Fruit fly (Drosophila melanogaster) whole organism, embryonic: ENCODE results near the gene cysu.

Source experiments
- Abd-B ChIP-seq: fragments of 200-800 bp; sonication (Bioruptor generic); optimal IDR thresholded peaks from 2 replicates; lab custom pipeline; 2018; ENCODE audit warnings: missing biosample characterization, mild to moderate bottlenecking, missing genetic modification characterization, moderate library complexity
- CG10321 ChIP-seq: fragments of 200-800 bp; sonication (Bioruptor generic); IDR thresholded peaks from 2 replicates; pipeline ENCODE4 v1.3.6; 2022; ENCODE audit warnings: missing biosample characterization, missing genetic modification characterization
- CG11085 ChIP-seq: fragments of 200-800 bp; sonication (Bioruptor generic); IDR thresholded peaks from 2 replicates; pipeline ENCODE4 v1.3.6; 2022; ENCODE audit warnings: missing biosample characterization, missing genetic modification characterization
- CG11695 ChIP-seq: fragments of 200-800 bp; sonication (Bioruptor generic); IDR thresholded peaks from 3 replicates; pipeline ENCODE4 v1.3.6; 2022; ENCODE audit warnings: missing biosample characterization, missing genetic modification characterization
- CG12104 ChIP-seq: fragments of 200-800 bp; sonication (Bioruptor generic); optimal IDR thresholded peaks from 3 replicates; lab custom pipeline; 2016; ENCODE audit warnings: missing biosample characterization, missing genetic modification characterization
- CG13894 ChIP-seq: fragments of 200-800 bp; sonication (Bioruptor generic); optimal IDR thresholded peaks from 3 replicates; lab custom pipeline; 2018; ENCODE audit warnings: missing biosample characterization, mild to moderate bottlenecking, missing genetic modification characterization, moderate library complexity
- CG15479 ChIP-seq: fragments of 200-800 bp; sonication (Bioruptor generic); optimal IDR thresholded peaks from 3 replicates; lab custom pipeline; 2019; ENCODE audit warnings: missing biosample characterization, mild to moderate bottlenecking, missing genetic modification characterization, moderate library complexity
- CG17568 ChIP-seq: fragments of 200-800 bp; sonication (Bioruptor generic); optimal IDR thresholded peaks from 2 replicates; lab custom pipeline; 2018; ENCODE audit warnings: missing biosample characterization, mild to moderate bottlenecking, missing genetic modification characterization, moderate library complexity
- CG17612 ChIP-seq: fragments of 200-800 bp; sonication (Bioruptor generic); IDR thresholded peaks from 2 replicates; pipeline ENCODE4 v1.3.6; 2022; ENCODE audit warnings: missing biosample characterization, missing genetic modification characterization
- CG18262 ChIP-seq: fragments of 200-800 bp; optimal IDR thresholded peaks from 3 replicates; lab custom pipeline; 2019; ENCODE audit warnings: missing biosample characterization, mild to moderate bottlenecking, missing genetic modification characterization, moderate library complexity
- CG2712 ChIP-seq: fragments of 200-800 bp; optimal IDR thresholded peaks from 3 replicates; lab custom pipeline; 2019; ENCODE audit warnings: missing biosample characterization, mild to moderate bottlenecking, missing genetic modification characterization, moderate library complexity
- CG32532 ChIP-seq: fragments of 200-800 bp; sonication (Bioruptor generic); IDR thresholded peaks from 2 replicates; pipeline ENCODE4 v1.3.6; 2022; ENCODE audit warnings: missing biosample characterization, missing genetic modification characterization
- CG33213 ChIP-seq: fragments of 200-800 bp; sonication (Bioruptor generic); optimal IDR thresholded peaks from 3 replicates; lab custom pipeline; 2016; ENCODE audit warnings: missing biosample characterization, missing genetic modification characterization
- CG34224 ChIP-seq: fragments of 200-800 bp; sonication (Bioruptor generic); IDR thresholded peaks from 3 replicates; pipeline ENCODE4 v1.3.6; 2022; ENCODE audit warnings: missing biosample characterization, missing genetic modification characterization; ENCODE audit not compliant: partially characterized antibody
- CG4730 ChIP-seq: fragments of 200-800 bp; sonication (Bioruptor generic); IDR thresholded peaks from 2 replicates; pipeline ENCODE4 v1.3.6; 2022; ENCODE audit warnings: missing biosample characterization, missing genetic modification characterization
- CG6254 ChIP-seq: fragments of 200-800 bp; sonication (Bioruptor generic); optimal IDR thresholded peaks from 3 replicates; lab custom pipeline; 2017; ENCODE audit warnings: mild to moderate bottlenecking, missing biosample characterization, missing genetic modification reagents, missing genetic modification characterization
- CG6683 ChIP-seq: fragments of 200-800 bp; sonication (Bioruptor generic); optimal IDR thresholded peaks from 2 replicates; lab custom pipeline; 2017; ENCODE audit warnings: missing biosample characterization, mild to moderate bottlenecking, missing genetic modification characterization, missing genetic modification reagents
- CG7271 ChIP-seq: fragments of 200-800 bp; sonication (Bioruptor generic); optimal IDR thresholded peaks from 2 replicates; lab custom pipeline; 2018; ENCODE audit warnings: missing biosample characterization, mild to moderate bottlenecking, missing genetic modification characterization, moderate library complexity
- CG7786 ChIP-seq: fragments of 200-800 bp; sonication (Bioruptor generic); optimal IDR thresholded peaks from 2 replicates; lab custom pipeline; 2016; ENCODE audit warnings: missing biosample characterization, missing genetic modification characterization
- CG9876 ChIP-seq: fragments of 200-800 bp; sonication (Bioruptor generic); optimal IDR thresholded peaks from 2 replicates; lab custom pipeline; 2016; ENCODE audit warnings: missing biosample characterization, missing genetic modification characterization
- CHES-1-like ChIP-seq: fragments of 200-800 bp; sonication (Bioruptor generic); optimal IDR thresholded peaks from 2 replicates; lab custom pipeline; 2016; ENCODE audit warnings: missing biosample characterization, missing genetic modification characterization
- Dbx ChIP-seq: fragments of 200-800 bp; sonication (Bioruptor generic); IDR thresholded peaks from 3 replicates; pipeline ENCODE4 v1.3.6; 2022; ENCODE audit warnings: missing biosample characterization, missing genetic modification characterization
- Dek ChIP-seq: fragments of 200-800 bp; sonication (Bioruptor generic); optimal IDR thresholded peaks from 3 replicates; lab custom pipeline; 2019; ENCODE audit warnings: missing biosample characterization, mild to moderate bottlenecking, missing genetic modification characterization, moderate library complexity
- HLH54F ChIP-seq: fragments of 200-800 bp; sonication (Bioruptor generic); optimal IDR thresholded peaks from 3 replicates; lab custom pipeline; 2016; ENCODE audit warnings: missing biosample characterization, missing genetic modification characterization
- Jarid2 ChIP-seq: fragments of 200-800 bp; sonication (Bioruptor generic); optimal IDR thresholded peaks from 3 replicates; lab custom pipeline; 2017; ENCODE audit warnings: mild to moderate bottlenecking, missing biosample characterization, missing genetic modification reagents, missing genetic modification characterization
- Oli ChIP-seq: fragments of 200-800 bp; sonication (Bioruptor generic); optimal IDR thresholded peaks from 2 replicates; lab custom pipeline; 2018; ENCODE audit warnings: missing biosample characterization, mild to moderate bottlenecking, missing genetic modification characterization, moderate library complexity
- Rfx ChIP-seq: fragments of 200-800 bp; sonication (Bioruptor generic); IDR thresholded peaks from 2 replicates; pipeline ENCODE4 v1.3.6; 2022; ENCODE audit warnings: missing biosample characterization, missing genetic modification characterization
- TFAM ChIP-seq: fragments of 200-800 bp; sonication (Bioruptor generic); optimal IDR thresholded peaks from 2 replicates; lab custom pipeline; 2017; ENCODE audit warnings: missing biosample characterization, missing genetic modification characterization, inconsistent platforms
- Taf1 ChIP-seq: fragments of 200-800 bp; sonication (Bioruptor generic); IDR thresholded peaks from 2 replicates; pipeline ENCODE4 v1.3.6; 2022; ENCODE audit warnings: missing biosample characterization, missing genetic modification characterization
- Trl ChIP-seq, 3 experiments: fragments of >200 bp in 2 of 3; fragments of 200-800 bp in 1 of 3; sonication (Bioruptor generic) in 1 of 3; optimal IDR thresholded peaks; 2 replicates in 1 of 3; 3 replicates in 2 of 3; lab custom pipeline; 2016 to 2017; ENCODE audit warnings: missing biosample characterization in 1 of 3, missing genetic modification characterization in 1 of 3
- YL-1 ChIP-seq: fragments of 200-800 bp; sonication (Bioruptor generic); optimal IDR thresholded peaks from 3 replicates; lab custom pipeline; 2017; ENCODE audit warnings: missing biosample characterization, mild to moderate bottlenecking, missing genetic modification characterization
- ap ChIP-seq: fragments of 200-800 bp; sonication (Bioruptor generic); IDR thresholded peaks from 2 replicates; pipeline ENCODE4 v1.3.6; 2022; ENCODE audit warnings: missing biosample characterization, missing genetic modification characterization
- cad ChIP-seq: fragments of >200 bp; optimal IDR thresholded peaks from 2 replicates; lab custom pipeline; 2017; ENCODE audit warnings: missing biosample characterization, missing genetic modification characterization
- cwo ChIP-seq: fragments of 200-800 bp; sonication (Bioruptor generic); optimal IDR thresholded peaks from 3 replicates; lab custom pipeline; 2017; ENCODE audit warnings: missing biosample characterization, missing genetic modification characterization, mild to moderate bottlenecking, moderate library complexity, missing genetic modification reagents
- dpn ChIP-seq, 2 experiments: fragments of 200-800 bp; sonication (Bioruptor generic); optimal IDR thresholded peaks; 3 replicates each; lab custom pipeline; 2016; ENCODE audit warnings: missing biosample characterization in 2 of 2, missing genetic modification characterization in 2 of 2
- dysf ChIP-seq: fragments of 200-800 bp; sonication (Bioruptor generic); IDR thresholded peaks from 3 replicates; pipeline ENCODE4 v1.3.6; 2022; ENCODE audit warnings: missing biosample characterization, missing genetic modification characterization
- fd102C ChIP-seq: fragments of 200-800 bp; sonication (Bioruptor generic); optimal IDR thresholded peaks from 2 replicates; lab custom pipeline; 2018; ENCODE audit warnings: missing biosample characterization, mild to moderate bottlenecking, missing genetic modification characterization, moderate library complexity
- fd3F ChIP-seq: fragments of 200-800 bp; sonication (Bioruptor generic); optimal IDR thresholded peaks from 2 replicates; lab custom pipeline; 2018; ENCODE audit warnings: missing biosample characterization, mild to moderate bottlenecking, missing genetic modification characterization, moderate library complexity
- gem ChIP-seq: fragments of 200-800 bp; sonication (Bioruptor generic); optimal IDR thresholded peaks from 2 replicates; lab custom pipeline; 2019; ENCODE audit warnings: missing biosample characterization, mild to moderate bottlenecking, missing genetic modification characterization, moderate library complexity
- grau ChIP-seq: fragments of 200-800 bp; optimal IDR thresholded peaks from 3 replicates; lab custom pipeline; 2019; ENCODE audit warnings: missing biosample characterization, mild to moderate bottlenecking, missing genetic modification characterization, moderate library complexity
- h ChIP-seq: fragments of >200 bp; optimal IDR thresholded peaks from 2 replicates; lab custom pipeline; 2017
- jing ChIP-seq: fragments of 200-800 bp; sonication (Bioruptor generic); optimal IDR thresholded peaks from 2 replicates; lab custom pipeline; 2018; ENCODE audit warnings: missing biosample characterization, mild to moderate bottlenecking, missing genetic modification characterization
- kay ChIP-seq: fragments of 200-800 bp; sonication (Bioruptor generic); optimal IDR thresholded peaks from 2 replicates; lab custom pipeline; 2016; ENCODE audit warnings: missing biosample characterization, missing genetic modification characterization
- ken ChIP-seq: fragments of 200-800 bp; sonication (Bioruptor generic); IDR thresholded peaks from 3 replicates; pipeline ENCODE4 v1.3.6; 2022; ENCODE audit warnings: missing biosample characterization, missing genetic modification characterization
- lab ChIP-seq: fragments of 200-800 bp; sonication (Bioruptor generic); optimal IDR thresholded peaks from 3 replicates; lab custom pipeline; 2017; ENCODE audit warnings: missing biosample characterization, missing genetic modification characterization, mild to moderate bottlenecking, moderate library complexity, missing genetic modification reagents
- org-1 ChIP-seq: fragments of 200-800 bp; sonication (Bioruptor generic); optimal IDR thresholded peaks from 2 replicates; lab custom pipeline; 2017; ENCODE audit warnings: missing biosample characterization, missing genetic modification characterization
- pfk ChIP-seq: fragments of 200-800 bp; sonication (Bioruptor generic); optimal IDR thresholded peaks from 2 replicates; lab custom pipeline; 2018; ENCODE audit warnings: missing biosample characterization, mild to moderate bottlenecking, missing genetic modification characterization, moderate library complexity
- sens-2 ChIP-seq: fragments of 200-800 bp; sonication (Bioruptor generic); IDR thresholded peaks from 2 replicates; pipeline ENCODE4 v1.3.6; 2022; ENCODE audit warnings: missing biosample characterization, missing genetic modification characterization
- seq ChIP-seq: fragments of 200-800 bp; sonication (Bioruptor generic); IDR thresholded peaks from 2 replicates; pipeline ENCODE4 v1.3.6; 2022; ENCODE audit warnings: missing biosample characterization, missing genetic modification characterization
- sim ChIP-seq: fragments of 200-800 bp; sonication (Bioruptor generic); IDR thresholded peaks from 2 replicates; pipeline ENCODE4 v1.3.6; 2022; ENCODE audit warnings: missing biosample characterization, missing genetic modification characterization
- unc-4 ChIP-seq: fragments of 200-800 bp; sonication (Bioruptor generic); IDR thresholded peaks from 2 replicates; pipeline ENCODE4 v1.3.6; 2022; ENCODE audit warnings: missing biosample characterization, missing genetic modification characterization; ENCODE audit not compliant: partially characterized antibody

The cysu gene

DNA sequence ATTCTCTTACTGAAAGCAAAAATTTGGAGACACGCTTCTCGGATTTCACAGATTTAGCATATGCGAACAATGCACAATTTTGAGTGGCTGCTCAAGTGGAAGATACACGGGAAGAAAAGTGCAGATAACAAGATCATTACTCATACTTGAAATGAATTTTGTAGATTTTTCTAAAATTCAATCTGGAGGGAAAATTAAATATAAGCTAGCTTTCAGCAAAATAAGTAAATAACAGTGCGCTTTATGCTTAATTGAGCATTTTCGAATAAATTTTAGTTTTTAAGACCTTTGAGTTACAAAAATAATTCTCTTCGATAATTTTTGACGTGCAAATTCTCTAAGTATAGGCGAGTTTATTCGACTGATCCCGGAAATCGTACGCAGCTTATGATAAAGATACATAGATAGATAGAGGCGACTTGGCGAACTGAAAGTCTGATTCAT is 24.9 kb upstream of the cysu start (continued):
- no peak for TF ChIP-seq CG10321 (GFP tag; lab: Robert Waterston, UW)
- peak; percentile 61 for TF ChIP-seq CG18262 (tag; lab: Kevin White, UChicago)
- no peak for TF ChIP-seq ken (GFP tag; lab: Robert Waterston, UW)
- no peak for TF ChIP-seq Trl (optimal IDR thresholded peaks at IDR 0.05; lab: Kevin White, UChicago)
- peak; percentile 34 for TF ChIP-seq Trl (GFP tag; optimal IDR thresholded peaks at IDR 0.05; lab: Kevin White, UChicago)
- no peak for TF ChIP-seq TFAM (GFP tag; lab: Kevin White, UChicago)
- no peak for TF ChIP-seq CHES-1-like (GFP tag; lab: Kevin White, UChicago)
- no peak for TF ChIP-seq cwo (GFP tag; lab: Kevin White, UChicago)
- TF ChIP-seq CG13894, result no peak
- TF ChIP-seq CG6254 (GFP tag; lab: Kevin White, UChicago), result no peak
- TF ChIP-seq Taf1 (GFP tag; lab: Robert Waterston, UW), result no peak
- peak; percentile 49 for TF ChIP-seq CG12104 (GFP tag; lab: Kevin White, UChicago)
- TF ChIP-seq YL-1, result no peak
- peak; percentile 55; the same call in 2 of the 3 replicates for TF ChIP-seq dysf (GFP tag; lab: Robert Waterston, UW)
- TF ChIP-seq Jarid2 (GFP tag; lab: Kevin White, UChicago), result no peak
- no peak for TF ChIP-seq sens-2 (GFP tag; lab: Robert Waterston, UW)
- TF ChIP-seq kay (GFP tag; lab: Kevin White, UChicago), result no peak
- TF ChIP-seq sim, result no peak
- no peak for TF ChIP-seq fd102C (GFP tag; lab: Kevin White, UChicago)
- no peak for TF ChIP-seq CG11085 (GFP tag; lab: Robert Waterston, UW)
- no peak for TF ChIP-seq fd3F
- TF ChIP-seq lab (GFP tag; lab: Kevin White, UChicago), result peak; percentile 60
- 0 out of 3 replicates have a peak, but pooled peaks have one; percentile 28 for TF ChIP-seq Dbx
- TF ChIP-seq CG32532 (GFP tag; lab: Robert Waterston, UW), result peak; percentile 38; the same call in 1 of the 2 replicates
- no peak for TF ChIP-seq CG33213 (GFP tag; lab: Kevin White, UChicago)
- no peak for TF ChIP-seq CG7271 (tag; lab: Kevin White, UChicago)
- TF ChIP-seq HLH54F (GFP tag; lab: Kevin White, UChicago), result no peak
- no peak for TF ChIP-seq org-1 (GFP tag; lab: Kevin White, UChicago)
- TF ChIP-seq CG34224 (GFP tag; lab: Robert Waterston, UW), result no peak
- TF ChIP-seq CG9876, result no peak
- TF ChIP-seq jing, result no peak
- no peak for TF ChIP-seq cad (GFP tag; lab: Kevin White, UChicago)
- TF ChIP-seq CG15479, result no peak
- TF ChIP-seq Abd-B, result peak; percentile 55
- no peak for TF ChIP-seq grau (tag; lab: Kevin White, UChicago)
- no peak for TF ChIP-seq Oli
- TF ChIP-seq dpn (GFP tag; optimal IDR thresholded peaks at IDR 0.05; lab: Kevin White, UChicago), result no peak
- peak; percentile 43 for TF ChIP-seq CG2712 (tag; lab: Kevin White, UChicago)
- no peak for TF ChIP-seq pfk
- no peak for TF ChIP-seq Dek
- no peak for TF ChIP-seq CG7786 (GFP tag; lab: Kevin White, UChicago)
- no peak for TF ChIP-seq CG17568 (GFP tag; lab: Kevin White, UChicago)
- TF ChIP-seq h (lab: Kevin White, UChicago), result no peak
- peak; percentile 52; the same call in 1 of the 2 replicates for TF ChIP-seq Rfx (GFP tag; lab: Robert Waterston, UW)
- TF ChIP-seq ap, result no peak
- TF ChIP-seq unc-4 (GFP tag; lab: Robert Waterston, UW), result no peak
- peak; percentile 76 for TF ChIP-seq gem
- no peak for TF ChIP-seq seq
- TF ChIP-seq CG4730 (GFP tag; lab: Robert Waterston, UW), result no peak
- TF ChIP-seq CG17612 (GFP tag; lab: Robert Waterston, UW), result no peak
- no peak for TF ChIP-seq CG6683 (GFP tag; lab: Kevin White, UChicago)
- TF ChIP-seq CG11695 (GFP tag; lab: Robert Waterston, UW), result no peak
